Worm (Caenorhabditis elegans) whole organism, mixed stage, embryonic: ENCODE measurements around the gene sir-2.2.

Source experiments
- M03D4.4 ChIP-seq: sonication (generic microtip); optimal IDR thresholded peaks from 2 replicates; lab custom pipeline; 2017; ENCODE audit warnings: mild to moderate bottlenecking, missing genetic modification characterization, missing compliant biosample characterization
- bed-3 ChIP-seq: fragments of 200-800 bp; sonication (Bioruptor generic); optimal IDR thresholded peaks from 3 replicates; lab custom pipeline; 2018; ENCODE audit warnings: mild to moderate bottlenecking, missing genetic modification characterization, moderate library complexity, missing compliant biosample characterization
- blmp-1 ChIP-seq: fragments of 150-350 bp; optimal IDR thresholded peaks from 2 replicates; lab custom pipeline; 2014; ENCODE audit warnings: missing biosample characterization, missing genetic modification characterization
- ceh-39 ChIP-seq: fragments of 150-350 bp; optimal IDR thresholded peaks from 2 replicates; lab custom pipeline; 2014; ENCODE audit warnings: missing biosample characterization, missing genetic modification characterization
- ceh-43 ChIP-seq: fragments of 200-800 bp; sonication (Bioruptor generic); optimal IDR thresholded peaks from 2 replicates; lab custom pipeline; 2018; ENCODE audit warnings: mild to moderate bottlenecking, missing genetic modification characterization, moderate library complexity, missing compliant biosample characterization
- ceh-83 ChIP-seq: fragments of 200-800 bp; sonication (Bioruptor generic); optimal IDR thresholded peaks from 2 replicates; lab custom pipeline; 2018; ENCODE audit warnings: mild to moderate bottlenecking, missing genetic modification characterization, missing compliant biosample characterization
- ces-1 ChIP-seq: fragments of 150-350 bp; optimal IDR thresholded peaks from 2 replicates; lab custom pipeline; 2014; ENCODE audit warnings: missing biosample characterization, missing genetic modification reagents, missing genetic modification characterization
- cnd-1 ChIP-seq: fragments of 200-800 bp; sonication (Bioruptor generic); optimal IDR thresholded peaks from 2 replicates; lab custom pipeline; 2018; ENCODE audit warnings: mild to moderate bottlenecking, missing genetic modification characterization, missing compliant biosample characterization
- drap-1 ChIP-seq: fragments of 200-800 bp; sonication (Bioruptor generic); optimal IDR thresholded peaks from 3 replicates; lab custom pipeline; 2018; ENCODE audit warnings: mild to moderate bottlenecking, missing genetic modification characterization, missing compliant biosample characterization
- elt-1 ChIP-seq: sonication (generic microtip); optimal IDR thresholded peaks from 2 replicates; lab custom pipeline; 2017; ENCODE audit warnings: missing genetic modification characterization, mild to moderate bottlenecking, missing compliant biosample characterization, antibody characterized with exemption, moderate library complexity, borderline replicate concordance; ENCODE audit not compliant: insufficient read depth
- elt-3 ChIP-seq: fragments of 150-350 bp; optimal IDR thresholded peaks from 2 replicates; lab custom pipeline; 2014; ENCODE audit warnings: missing biosample characterization, missing genetic modification characterization
- flh-1 ChIP-seq: fragments of 200-800 bp; sonication (Bioruptor generic); optimal IDR thresholded peaks from 2 replicates; lab custom pipeline; 2018; ENCODE audit warnings: mild to moderate bottlenecking, missing genetic modification characterization, moderate library complexity, missing compliant biosample characterization
- ham-2 ChIP-seq: fragments of 200-800 bp; sonication (Bioruptor generic); optimal IDR thresholded peaks from 2 replicates; lab custom pipeline; 2018; ENCODE audit warnings: mild to moderate bottlenecking, missing genetic modification characterization, missing compliant biosample characterization
- lin-32 ChIP-seq: fragments of 200-800 bp; sonication (Bioruptor generic); optimal IDR thresholded peaks from 2 replicates; lab custom pipeline; 2018; ENCODE audit warnings: mild to moderate bottlenecking, missing genetic modification characterization, missing compliant biosample characterization
- lsy-2 ChIP-seq: fragments of 150-350 bp; optimal IDR thresholded peaks from 2 replicates; lab custom pipeline; 2014; ENCODE audit warnings: missing biosample characterization, missing genetic modification characterization
- mab-5 ChIP-seq: fragments of 150-350 bp; optimal IDR thresholded peaks from 2 replicates; lab custom pipeline; 2014; ENCODE audit warnings: missing biosample characterization, missing genetic modification characterization
- mls-2 ChIP-seq: sonication (generic microtip); optimal IDR thresholded peaks from 2 replicates; lab custom pipeline; 2016; ENCODE audit warnings: mild to moderate bottlenecking, missing genetic modification characterization, moderate library complexity, missing compliant biosample characterization
- nhr-12 ChIP-seq: fragments of 150-350 bp; optimal IDR thresholded peaks from 2 replicates; lab custom pipeline; 2014; ENCODE audit warnings: missing biosample characterization, missing genetic modification characterization
- nhr-2 ChIP-seq: fragments of 150-350 bp; optimal IDR thresholded peaks from 2 replicates; lab custom pipeline; 2014; ENCODE audit warnings: missing biosample characterization, missing genetic modification characterization
- nhr-237 ChIP-seq: fragments of 150-350 bp; optimal IDR thresholded peaks from 2 replicates; lab custom pipeline; 2014; ENCODE audit warnings: missing biosample characterization, missing genetic modification characterization
- nhr-28 ChIP-seq: fragments of 150-350 bp; optimal IDR thresholded peaks from 2 replicates; lab custom pipeline; 2014; ENCODE audit warnings: missing biosample characterization, missing genetic modification characterization
- nhr-76 ChIP-seq: sonication (generic microtip); optimal IDR thresholded peaks from 2 replicates; lab custom pipeline; 2017; ENCODE audit warnings: missing biosample characterization, missing genetic modification characterization
- pha-4 ChIP-seq: fragments of 150-350 bp; optimal IDR thresholded peaks from 2 replicates; lab custom pipeline; 2018; ENCODE audit warnings: missing biosample characterization, missing genetic modification reagents, missing genetic modification characterization
- sptf-1 ChIP-seq: sonication (generic microtip); optimal IDR thresholded peaks from 2 replicates; lab custom pipeline; 2017; ENCODE audit warnings: mild to moderate bottlenecking, missing genetic modification characterization, moderate library complexity, missing compliant biosample characterization
- unc-120 ChIP-seq: sonication (generic microtip); optimal IDR thresholded peaks from 2 replicates; lab custom pipeline; 2017; ENCODE audit warnings: missing genetic modification characterization, missing compliant biosample characterization; ENCODE audit not compliant: poor library complexity, severe bottlenecking
- unc-39 ChIP-seq: fragments of 150-350 bp; optimal IDR thresholded peaks from 2 replicates; lab custom pipeline; 2014; ENCODE audit warnings: missing biosample characterization, missing genetic modification characterization
- zip-8 ChIP-seq: fragments of 150-350 bp; optimal IDR thresholded peaks from 2 replicates; lab custom pipeline; 2014; ENCODE audit warnings: missing biosample characterization, missing genetic modification characterization

Gene sir-2.2

DNA sequence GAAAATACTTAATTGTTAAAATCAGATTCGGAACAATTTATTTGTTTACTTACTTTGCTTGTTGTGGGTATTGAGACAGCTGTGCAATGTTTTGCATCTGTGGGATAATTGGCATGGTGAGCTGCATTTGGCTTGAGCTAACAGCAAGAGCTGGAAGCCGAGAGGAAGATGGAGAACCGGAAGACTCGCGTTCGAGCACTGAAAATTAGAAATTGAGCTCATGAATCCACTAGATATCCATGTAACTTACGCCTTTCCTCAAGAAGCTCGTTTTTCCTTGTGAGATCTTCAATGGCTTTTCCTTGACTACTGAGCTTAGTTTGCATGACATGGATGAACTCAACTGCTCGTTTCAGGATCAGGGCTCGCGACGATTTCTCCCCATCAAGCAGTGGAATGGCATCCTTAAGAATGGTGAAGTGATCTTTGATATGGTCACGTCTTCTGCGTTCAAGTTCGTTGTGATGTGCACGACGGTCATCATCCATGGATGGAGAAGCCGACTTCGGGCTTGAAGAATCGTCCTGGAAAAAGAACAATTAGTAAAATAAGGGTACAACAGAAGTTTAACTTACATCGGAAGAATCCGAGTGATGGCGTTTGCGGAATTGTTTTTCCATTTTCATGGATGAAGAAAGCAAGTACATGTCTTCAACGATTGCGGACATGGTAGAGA lies 22.4 kb downstream of the sir-2.2 start:
- TF ChIP-seq nhr-2 (tag; lab: Kevin White, UChicago) = no peak
- TF ChIP-seq zip-8 (tag; lab: Kevin White, UChicago) = no peak
- no peak for TF ChIP-seq mls-2 (tag; lab: Kevin White, UChicago)
- TF ChIP-seq ceh-43 (GFP tag; lab: Kevin White, UChicago) = no peak
- TF ChIP-seq blmp-1 (tag; lab: Kevin White, UChicago) = no peak
- TF ChIP-seq elt-1 = no peak
- TF ChIP-seq lin-32 = no peak
- TF ChIP-seq sptf-1 = no peak
- no peak for TF ChIP-seq ceh-83 (GFP tag; lab: Kevin White, UChicago)
- no peak for TF ChIP-seq lsy-2 (tag; lab: Kevin White, UChicago)
- no peak for TF ChIP-seq drap-1
- no peak for TF ChIP-seq bed-3 (GFP tag; lab: Kevin White, UChicago)
- TF ChIP-seq nhr-28 = no peak
- no peak for TF ChIP-seq M03D4.4
- no peak for TF ChIP-seq ces-1 (GFP tag; lab: Kevin White, UChicago)

DNA sequence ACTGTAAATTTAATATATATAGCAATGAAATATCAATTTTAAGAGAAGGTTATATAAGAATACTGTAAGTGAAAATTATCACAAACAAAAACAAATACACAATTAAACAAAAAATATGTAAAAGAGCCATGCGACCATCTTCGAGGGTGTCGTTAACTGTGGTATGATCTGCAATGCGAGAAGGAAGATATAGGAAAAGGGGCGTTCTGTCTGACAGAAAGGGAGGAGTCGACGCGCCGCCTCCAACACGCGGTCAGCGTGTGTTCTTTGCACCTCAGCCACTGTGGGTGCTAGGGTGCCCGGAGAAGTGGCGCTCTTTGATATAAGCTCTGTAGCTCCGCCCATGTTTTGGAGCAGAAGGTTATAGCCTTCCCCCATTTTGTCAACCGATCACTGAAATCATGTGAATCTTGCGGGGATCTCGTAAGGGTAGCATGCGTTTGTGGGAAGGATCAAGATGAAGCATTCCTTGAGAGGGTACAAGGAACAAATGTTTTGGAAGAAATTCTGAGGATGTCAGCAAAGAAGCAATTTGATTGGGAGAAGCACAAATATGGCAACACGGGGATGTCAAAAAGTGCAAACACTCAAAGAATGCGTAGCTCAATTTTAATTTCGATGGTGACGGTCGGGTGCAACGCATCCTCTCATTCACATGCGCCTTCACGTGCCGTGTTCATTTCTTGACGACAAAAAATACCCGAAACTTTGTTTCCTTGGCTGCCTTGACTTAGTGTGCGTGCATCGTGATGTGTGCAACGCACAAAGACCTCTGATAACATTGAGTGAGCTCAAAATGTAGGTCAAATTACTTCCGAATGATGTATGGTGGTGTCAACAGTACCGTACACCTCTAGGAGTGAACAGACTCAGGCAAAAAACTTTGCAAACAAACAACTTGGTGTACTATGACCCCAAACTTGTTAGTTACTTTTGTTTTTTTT lies 23.2 kb downstream of the sir-2.2 start, which contains the start of gene mxl-3:
Gene mxl-3, minus strand, starts transcription at position 1 of the 944 bp plus-strand sequence.
- no peak for TF ChIP-seq elt-1
- TF ChIP-seq, all 35 proteins: peak for 0

DNA sequence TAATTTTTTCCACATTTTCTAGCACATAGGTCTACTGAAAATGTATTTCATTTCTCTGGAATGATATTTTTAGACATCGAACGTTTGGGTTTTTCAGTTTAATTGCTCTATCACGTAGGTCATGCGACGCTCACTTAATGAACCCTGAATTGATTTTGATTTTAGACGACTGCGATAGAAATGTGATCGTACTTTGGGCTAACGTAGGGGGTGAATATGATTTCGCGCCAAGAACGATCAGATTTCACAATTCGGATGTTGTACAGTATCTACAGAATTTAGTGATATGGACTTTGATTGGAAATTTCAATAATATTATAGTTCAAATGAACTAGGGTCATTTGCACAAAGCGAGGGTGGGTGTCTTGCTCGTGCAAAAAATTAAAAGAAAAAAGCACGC lies 24.3 kb downstream of the sir-2.2 start:
- TF ChIP-seq nhr-2 (tag; lab: Kevin White, UChicago) (no peak), cnd-1 (no peak), bed-3 (GFP tag; lab: Kevin White, UChicago) (no peak), nhr-76 (tag; lab: Kevin White, UChicago) (no peak), blmp-1 (tag; lab: Kevin White, UChicago) (no peak)

DNA sequence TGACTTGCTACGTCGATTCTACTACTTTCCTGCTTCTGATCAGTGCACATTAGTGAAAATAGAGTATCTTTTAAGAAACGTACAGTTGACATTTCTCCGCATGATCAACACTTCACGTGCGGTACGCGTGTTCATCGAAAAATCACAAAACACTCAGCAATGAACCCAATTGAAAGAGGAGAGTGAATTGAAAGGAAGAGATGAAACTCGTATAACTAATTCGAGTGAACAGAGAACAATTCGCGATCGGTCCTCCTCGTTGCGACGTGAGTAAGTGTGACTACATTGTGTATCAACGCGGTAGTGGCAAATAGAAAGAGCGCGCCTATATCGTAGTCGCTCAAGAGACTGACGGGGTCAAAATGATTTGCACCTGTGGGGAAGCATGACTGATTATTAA lies 25.7 kb downstream of the sir-2.2 start:
- TF ChIP-seq flh-1 (GFP tag; lab: Kevin White, UChicago) (no peak), elt-1 (no peak), pha-4 (tag; lab: Kevin White, UChicago) (peak; percentile 18)

DNA sequence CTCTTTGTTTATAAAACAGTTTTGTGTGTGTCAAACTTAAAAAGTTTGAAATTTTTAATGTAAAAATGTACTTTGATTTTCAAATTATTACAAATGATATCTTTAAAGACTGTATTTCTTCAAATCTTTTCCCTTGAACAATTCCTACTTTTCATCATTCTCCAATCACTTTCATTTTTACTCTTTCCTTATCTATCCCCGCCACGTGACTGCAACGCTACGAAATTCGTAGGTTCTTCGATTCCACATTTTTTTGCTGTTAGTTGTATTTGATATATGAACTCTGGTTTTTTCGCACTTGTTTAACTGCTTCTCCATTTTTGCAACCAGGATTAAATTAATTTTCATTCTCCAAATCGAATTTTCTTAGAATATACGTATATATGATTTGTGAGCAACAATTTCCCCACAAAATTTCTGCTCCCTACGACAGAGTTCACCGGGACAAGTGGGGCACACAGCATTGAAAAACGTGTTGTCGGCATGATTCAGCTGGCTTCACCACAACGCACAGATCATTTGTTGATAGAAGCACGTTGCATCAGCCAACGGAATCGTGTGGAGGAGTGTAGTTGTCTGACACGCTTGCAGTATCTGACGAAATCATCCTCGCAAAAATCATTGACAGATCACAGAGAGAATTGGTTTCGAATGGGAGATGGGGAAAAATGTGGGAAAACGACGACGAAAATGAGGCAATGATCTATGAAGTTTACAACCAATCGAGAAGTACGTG lies 27.0 kb downstream of the sir-2.2 start:
- TF ChIP-seq nhr-12 (tag; lab: Kevin White, UChicago) (no peak), mls-2 (tag; lab: Kevin White, UChicago) (no peak), pha-4 (tag; lab: Kevin White, UChicago) (no peak), nhr-2 (tag; lab: Kevin White, UChicago) (no peak), ces-1 (GFP tag; lab: Kevin White, UChicago) (no peak), blmp-1 (tag; lab: Kevin White, UChicago) (no peak), unc-39 (tag; lab: Kevin White, UChicago) (no peak), nhr-237 (tag; lab: Kevin White, UChicago) (no peak), bed-3 (GFP tag; lab: Kevin White, UChicago) (no peak), nhr-76 (tag; lab: Kevin White, UChicago) (no peak)

DNA sequence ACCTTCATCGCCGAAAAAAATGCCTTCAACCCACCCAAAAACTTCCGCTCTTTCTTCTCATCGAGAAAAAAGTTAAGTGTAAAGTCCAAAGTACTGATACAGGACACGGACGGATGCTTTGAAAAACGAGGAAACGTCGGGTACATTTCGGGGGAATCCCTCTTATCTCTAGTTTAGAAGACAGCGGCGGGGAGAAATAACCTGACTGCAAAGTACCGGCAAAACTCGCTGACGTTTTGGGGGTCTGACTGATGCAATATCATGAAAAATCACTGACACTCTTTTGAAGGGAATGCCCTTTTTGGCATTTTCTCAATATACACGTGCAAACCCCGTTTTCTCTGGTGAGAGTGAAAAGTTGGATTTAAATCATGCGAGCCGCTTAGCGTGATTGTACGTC lies 28.6 kb downstream of the sir-2.2 start:
- TF ChIP-seq unc-120 (tag; lab: Kevin White, UChicago) = no peak

DNA sequence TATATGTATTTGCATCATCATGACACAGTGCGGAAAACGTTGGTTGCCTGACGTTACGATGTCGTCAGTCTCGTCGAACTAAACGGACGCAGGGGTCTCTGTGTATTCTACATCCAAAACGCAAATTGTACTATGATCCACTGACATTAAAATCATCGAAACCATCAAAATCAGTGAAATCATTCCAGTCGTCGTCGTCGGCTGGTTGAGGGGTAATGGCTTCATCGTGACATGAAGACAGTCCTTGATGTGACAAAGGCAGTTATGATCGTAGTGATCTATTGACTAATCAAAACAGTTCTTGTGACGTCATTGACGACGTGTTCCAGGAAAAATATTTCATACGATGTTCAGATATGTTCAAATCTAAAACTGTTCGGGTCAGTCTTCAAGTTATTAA lies 29.8 kb downstream of the sir-2.2 start:
- TF ChIP-seq mls-2 (tag; lab: Kevin White, UChicago) (no peak), unc-39 (tag; lab: Kevin White, UChicago) (no peak), mab-5 (no peak), lsy-2 (tag; lab: Kevin White, UChicago) (no peak), M03D4.4 (no peak), elt-3 (tag; lab: Kevin White, UChicago) (no peak), ham-2 (no peak), bed-3 (GFP tag; lab: Kevin White, UChicago) (no peak), elt-1 (no peak), ces-1 (GFP tag; lab: Kevin White, UChicago) (no peak), ceh-39 (tag; lab: Kevin White, UChicago) (no peak), unc-120 (tag; lab: Kevin White, UChicago) (no peak)
